Fruit fly (Drosophila melanogaster): Measurements from ENCODE around the gene cal1.

cal1 gene

dm6 chr3R:17081359-17081935 lies 6.6 kb upstream of the cal1 start (continued):
- no peak for TF ChIP-seq Nf-YA (GFP tag; IDR thresholded peaks at IDR 0.05)
- 0 out of 2 replicates have a peak, but pooled peaks have one; percentile 9 for TF ChIP-seq vvl (GFP tag; IDR thresholded peaks at IDR 0.05)
- TF ChIP-seq fd64A (GFP tag; optimal IDR thresholded peaks at IDR 0.05): no peak
- TF ChIP-seq CG7786 (GFP tag; optimal IDR thresholded peaks at IDR 0.05): no peak
- TF ChIP-seq hb (GFP tag; IDR thresholded peaks at IDR 0.05; ENCODE audit: partially characterized antibody): no peak
- TF ChIP-seq Ravus (GFP tag; IDR thresholded peaks at IDR 0.05): no peak
- TF ChIP-seq vfl (GFP tag; optimal IDR thresholded peaks at IDR 0.05): no peak
- peak; percentile 28; the same call in 1 of the 2 replicates for TF ChIP-seq Xrp1 (GFP tag; IDR thresholded peaks at IDR 0.05)
- TF ChIP-seq Meics (GFP tag; optimal IDR thresholded peaks at IDR 0.05): no peak
- no peak for TF ChIP-seq Hmr (GFP tag; optimal IDR thresholded peaks at IDR 0.05)
- no peak for TF ChIP-seq hth (optimal IDR thresholded peaks at IDR 0.05)
- TF ChIP-seq CG11247 (GFP tag; IDR thresholded peaks at IDR 0.05): no peak
- no peak for TF ChIP-seq CG13894 (tag; optimal IDR thresholded peaks at IDR 0.05)
- no peak for TF ChIP-seq Sin3A (optimal IDR thresholded peaks at IDR 0.05)
- no peak for TF ChIP-seq tx (GFP tag; optimal IDR thresholded peaks at IDR 0.05)
- TF ChIP-seq CG33557 (GFP tag; optimal IDR thresholded peaks at IDR 0.05): no peak
- TF ChIP-seq chn (GFP tag; optimal IDR thresholded peaks at IDR 0.05): no peak
- no peak for TF ChIP-seq ems (GFP tag; optimal IDR thresholded peaks at IDR 0.05)
- no peak for TF ChIP-seq prd (optimal IDR thresholded peaks at IDR 0.05)
- TF ChIP-seq prd (GFP tag; IDR thresholded peaks at IDR 0.05): no peak
- TF ChIP-seq unc-4 (GFP tag; IDR thresholded peaks at IDR 0.05; ENCODE audit: partially characterized antibody): no peak
- no peak for TF ChIP-seq Dek (tag; optimal IDR thresholded peaks at IDR 0.05)
- TF ChIP-seq NC2α (GFP tag; optimal IDR thresholded peaks at IDR 0.05): no peak
- TF ChIP-seq Dbx (GFP tag; IDR thresholded peaks at IDR 0.05): no peak
- no peak for TF ChIP-seq ase (GFP tag; IDR thresholded peaks at IDR 0.05)
- TF ChIP-seq CG18476 (GFP tag; optimal IDR thresholded peaks at IDR 0.05): no peak
- no peak for TF ChIP-seq D (optimal IDR thresholded peaks at IDR 0.05)
- TF ChIP-seq D (GFP tag; optimal IDR thresholded peaks at IDR 0.05): peak; percentile 12
- TF ChIP-seq CG4328 (GFP tag; optimal IDR thresholded peaks at IDR 0.05): no peak
- peak; percentile 6 for TF ChIP-seq az2 (GFP tag; optimal IDR thresholded peaks at IDR 0.05)
- TF ChIP-seq usp (GFP tag; optimal IDR thresholded peaks at IDR 0.05): no peak
- TF ChIP-seq ham (GFP tag; IDR thresholded peaks at IDR 0.05): no peak
- no peak for TF ChIP-seq Stat92E (GFP tag; optimal IDR thresholded peaks at IDR 0.05)
- TF ChIP-seq PHDP (tag; optimal IDR thresholded peaks at IDR 0.05): peak; percentile 12
- TF ChIP-seq odd (GFP tag; optimal IDR thresholded peaks at IDR 0.05): no peak
- TF ChIP-seq CG4424 (GFP tag; optimal IDR thresholded peaks at IDR 0.05): no peak
- TF ChIP-seq Hr78 (GFP tag; optimal IDR thresholded peaks at IDR 0.05): no peak
- TF ChIP-seq HmgZ (tag; optimal IDR thresholded peaks at IDR 0.05): no peak
- TF ChIP-seq Hr51 (GFP tag; optimal IDR thresholded peaks at IDR 0.05): no peak
- TF ChIP-seq Atf6 (GFP tag; IDR thresholded peaks at IDR 0.05): no peak
- TF ChIP-seq wdn (GFP tag; IDR thresholded peaks at IDR 0.05): no peak
- TF ChIP-seq CG17912 (GFP tag; optimal IDR thresholded peaks at IDR 0.05): no peak
- TF ChIP-seq gro (GFP tag; optimal IDR thresholded peaks at IDR 0.05): no peak
- no peak for TF ChIP-seq croc (GFP tag; conservative IDR thresholded peaks at IDR 0.05)
- TF ChIP-seq CG3281 (GFP tag; optimal IDR thresholded peaks at IDR 0.05): no peak
- TF ChIP-seq Fer1 (GFP tag; optimal IDR thresholded peaks at IDR 0.05): no peak
- no peak for TF ChIP-seq CG7372 (GFP tag; IDR thresholded peaks at IDR 0.05)
- TF ChIP-seq Usf (GFP tag; optimal IDR thresholded peaks at IDR 0.05): no peak
- no peak for TF ChIP-seq TFAM (GFP tag; optimal IDR thresholded peaks at IDR 0.05)
- no peak for TF ChIP-seq CG4707 (GFP tag; optimal IDR thresholded peaks at IDR 0.05)
- no peak for TF ChIP-seq Nf-YC (tag; optimal IDR thresholded peaks at IDR 0.05)
- TF ChIP-seq CG6654 (GFP tag; optimal IDR thresholded peaks at IDR 0.05): no peak

Data from whole organism, embryonic.